Fruit fly (Drosophila melanogaster) whole organism, prepupa: ENCODE results near the gene CG33230.

Source experiments
- Blimp-1 ChIP-seq: fragments of 200-800 bp; sonication (Bioruptor generic); optimal IDR thresholded peaks from 3 replicates; lab custom pipeline; 2017; ENCODE audit warnings: missing biosample characterization, missing genetic modification characterization, mild to moderate bottlenecking, moderate library complexity, missing genetic modification reagents
- CG10631 ChIP-seq: fragments of 200-800 bp; sonication (Bioruptor generic); optimal IDR thresholded peaks from 2 replicates; lab custom pipeline; 2016; ENCODE audit warnings: missing biosample characterization, missing genetic modification characterization
- CG10669 ChIP-seq: fragments of 200-800 bp; sonication (Bioruptor generic); optimal IDR thresholded peaks from 3 replicates; lab custom pipeline; 2018; ENCODE audit warnings: missing biosample characterization, mild to moderate bottlenecking, missing genetic modification characterization, moderate library complexity
- CG11762 ChIP-seq: fragments of 200-800 bp; sonication (Bioruptor generic); optimal IDR thresholded peaks from 3 replicates; lab custom pipeline; 2016; ENCODE audit warnings: missing biosample characterization, missing genetic modification characterization; ENCODE audit not compliant: insufficient read depth
- CG15336 ChIP-seq: fragments of 200-800 bp; sonication (Bioruptor generic); IDR thresholded peaks from 2 replicates; pipeline ENCODE4 v1.3.6; 2022; ENCODE audit warnings: missing biosample characterization, missing genetic modification characterization
- CG16779 ChIP-seq: fragments of 200-800 bp; sonication (Bioruptor generic); optimal IDR thresholded peaks from 3 replicates; lab custom pipeline; 2017; ENCODE audit warnings: missing biosample characterization, mild to moderate bottlenecking, missing genetic modification characterization
- CG32006 ChIP-seq: fragments of 200-800 bp; sonication (Bioruptor generic); optimal IDR thresholded peaks from 3 replicates; lab custom pipeline; 2017; ENCODE audit warnings: missing biosample characterization, mild to moderate bottlenecking, missing genetic modification characterization
- CG34406 ChIP-seq: fragments of 200-800 bp; sonication (Bioruptor generic); optimal IDR thresholded peaks from 3 replicates; lab custom pipeline; 2016; ENCODE audit warnings: missing biosample characterization, missing genetic modification characterization
- CG3919 ChIP-seq: fragments of 200-800 bp; sonication (Bioruptor generic); optimal IDR thresholded peaks from 3 replicates; lab custom pipeline; 2016; ENCODE audit warnings: missing biosample characterization, missing genetic modification characterization
- CG4318 ChIP-seq: fragments of 200-800 bp; sonication (Bioruptor generic); optimal IDR thresholded peaks from 3 replicates; lab custom pipeline; 2017; ENCODE audit warnings: missing biosample characterization, mild to moderate bottlenecking, missing genetic modification characterization
- CG6163 ChIP-seq: fragments of 200-800 bp; sonication (Bioruptor generic); IDR thresholded peaks from 3 replicates; pipeline ENCODE4 v1.3.6; 2022; ENCODE audit warnings: missing biosample characterization, missing genetic modification characterization
- CG6792 ChIP-seq: fragments of 200-800 bp; sonication (Bioruptor generic); optimal IDR thresholded peaks from 3 replicates; lab custom pipeline; 2016; ENCODE audit warnings: missing biosample characterization, missing genetic modification characterization
- CG6808 ChIP-seq: fragments of 200-800 bp; sonication (Bioruptor generic); optimal IDR thresholded peaks from 3 replicates; lab custom pipeline; 2017; ENCODE audit warnings: missing biosample characterization, missing genetic modification characterization, mild to moderate bottlenecking, moderate library complexity, missing genetic modification reagents
- CG6854 ChIP-seq: fragments of 200-800 bp; sonication (Bioruptor generic); optimal IDR thresholded peaks from 2 replicates; lab custom pipeline; 2017; ENCODE audit warnings: missing biosample characterization, mild to moderate bottlenecking, missing genetic modification characterization
- CG8119 ChIP-seq: fragments of 200-800 bp; sonication (Bioruptor generic); IDR thresholded peaks from 3 replicates; pipeline ENCODE4 v1.3.6; 2022; ENCODE audit warnings: missing biosample characterization, missing genetic modification characterization
- CG8632 ChIP-seq: fragments of 200-800 bp; sonication (Bioruptor generic); optimal IDR thresholded peaks from 3 replicates; lab custom pipeline; 2016; ENCODE audit warnings: missing biosample characterization, missing genetic modification characterization
- CG9139 ChIP-seq: fragments of 200-800 bp; sonication (Bioruptor generic); optimal IDR thresholded peaks from 3 replicates; lab custom pipeline; 2017; ENCODE audit warnings: missing biosample characterization, mild to moderate bottlenecking, missing genetic modification characterization
- Eip75B ChIP-seq: fragments of 200-800 bp; sonication (Bioruptor generic); optimal IDR thresholded peaks from 3 replicates; lab custom pipeline; 2016; ENCODE audit warnings: missing biosample characterization, missing genetic modification characterization
- Eip78C ChIP-seq: fragments of 200-800 bp; sonication (Bioruptor generic); peaks from one replicate; lab custom pipeline; 2016; ENCODE audit warnings: missing biosample characterization, missing genetic modification characterization
- Eip93F ChIP-seq: fragments of 200-800 bp; sonication (Bioruptor generic); optimal IDR thresholded peaks from 2 replicates; lab custom pipeline; 2016; ENCODE audit warnings: missing biosample characterization, mild to moderate bottlenecking, missing genetic modification characterization
- Ets96B ChIP-seq: fragments of 200-800 bp; optimal IDR thresholded peaks from 2 replicates; lab custom pipeline; 2019; ENCODE audit warnings: missing biosample characterization, mild to moderate bottlenecking, missing genetic modification characterization, moderate library complexity
- Gug ChIP-seq: fragments of 200-800 bp; sonication (Bioruptor generic); IDR thresholded peaks from 2 replicates; pipeline ENCODE4 v1.3.6; 2022; ENCODE audit warnings: missing biosample characterization, missing genetic modification characterization
- Hr4 ChIP-seq: fragments of 200-800 bp; sonication (Bioruptor generic); optimal IDR thresholded peaks from 3 replicates; lab custom pipeline; 2016; ENCODE audit warnings: missing biosample characterization, missing genetic modification characterization
- Lpt ChIP-seq: fragments of 200-800 bp; sonication (Bioruptor generic); optimal IDR thresholded peaks from 3 replicates; lab custom pipeline; 2016; ENCODE audit warnings: missing biosample characterization, missing genetic modification characterization
- Met ChIP-seq: fragments of 200-800 bp; sonication (Bioruptor generic); optimal IDR thresholded peaks from 3 replicates; lab custom pipeline; 2016; ENCODE audit warnings: missing biosample characterization, missing genetic modification characterization
- Smox ChIP-seq: fragments of 200-800 bp; sonication (Bioruptor generic); optimal IDR thresholded peaks from 3 replicates; lab custom pipeline; 2016; ENCODE audit warnings: missing biosample characterization, missing genetic modification characterization
- Sox102F ChIP-seq: fragments of 200-800 bp; sonication (Bioruptor generic); optimal IDR thresholded peaks from 2 replicates; lab custom pipeline; 2016; ENCODE audit warnings: missing biosample characterization, mild to moderate bottlenecking, missing genetic modification characterization
- Sox14 ChIP-seq: fragments of 200-800 bp; sonication (Bioruptor generic); optimal IDR thresholded peaks from 3 replicates; lab custom pipeline; 2016; ENCODE audit warnings: missing biosample characterization, missing genetic modification characterization
- Sox15 ChIP-seq: fragments of 200-800 bp; sonication (Bioruptor generic); optimal IDR thresholded peaks from 3 replicates; lab custom pipeline; 2016; ENCODE audit warnings: missing biosample characterization, missing genetic modification characterization
- achi ChIP-seq: fragments of 200-800 bp; sonication (Bioruptor generic); optimal IDR thresholded peaks from 3 replicates; lab custom pipeline; 2016; ENCODE audit warnings: missing biosample characterization, missing genetic modification characterization
- acj6 ChIP-seq: fragments of 200-800 bp; sonication (Bioruptor generic); optimal IDR thresholded peaks from 3 replicates; lab custom pipeline; 2016; ENCODE audit warnings: missing biosample characterization, missing genetic modification characterization
- cyc ChIP-seq: fragments of 200-800 bp; sonication (Bioruptor generic); optimal IDR thresholded peaks from 3 replicates; lab custom pipeline; 2016; ENCODE audit warnings: missing biosample characterization, missing genetic modification characterization
- dac ChIP-seq: fragments of 200-800 bp; sonication (Bioruptor generic); optimal IDR thresholded peaks from 2 replicates; lab custom pipeline; 2017; ENCODE audit warnings: missing biosample characterization, mild to moderate bottlenecking, missing genetic modification characterization
- dsx ChIP-seq: fragments of 200-800 bp; optimal IDR thresholded peaks from 3 replicates; lab custom pipeline; 2019; ENCODE audit warnings: missing biosample characterization, mild to moderate bottlenecking, missing genetic modification characterization, moderate library complexity; ENCODE audit not compliant: poor library complexity, severe bottlenecking
- eg ChIP-seq: fragments of 200-800 bp; sonication (Bioruptor generic); IDR thresholded peaks from 3 replicates; pipeline ENCODE4 v1.3.6; 2022; ENCODE audit warnings: missing biosample characterization, missing genetic modification characterization
- fkh ChIP-seq: fragments of 200-800 bp; sonication (Bioruptor generic); optimal IDR thresholded peaks from 3 replicates; lab custom pipeline; 2017; ENCODE audit warnings: missing biosample characterization, mild to moderate bottlenecking, missing genetic modification characterization, moderate library complexity
- lz ChIP-seq: fragments of 200-800 bp; sonication (Bioruptor generic); optimal IDR thresholded peaks from 3 replicates; lab custom pipeline; 2016; ENCODE audit warnings: missing biosample characterization, missing genetic modification characterization
- net ChIP-seq: fragments of 200-800 bp; sonication (Bioruptor generic); optimal IDR thresholded peaks from 3 replicates; lab custom pipeline; 2016; ENCODE audit warnings: missing biosample characterization, missing genetic modification characterization
- pdm3 ChIP-seq: fragments of 200-800 bp; sonication (Bioruptor generic); optimal IDR thresholded peaks from 3 replicates; lab custom pipeline; 2016; ENCODE audit warnings: missing biosample characterization, missing genetic modification characterization
- spab ChIP-seq: fragments of 200-800 bp; sonication (Bioruptor generic); optimal IDR thresholded peaks from 2 replicates; lab custom pipeline; 2017; ENCODE audit warnings: missing biosample characterization, mild to moderate bottlenecking, missing genetic modification characterization, missing genetic modification reagents
- ss ChIP-seq, 2 experiments: fragments of 200-800 bp; sonication (Bioruptor generic); optimal IDR thresholded peaks; 2 replicates in 1 of 2; 3 replicates in 1 of 2; lab custom pipeline; 2017 to 2018; ENCODE audit warnings: mild to moderate bottlenecking in 2 of 2, missing biosample characterization in 2 of 2, missing genetic modification characterization in 2 of 2, moderate library complexity in 1 of 2
- svp ChIP-seq: fragments of 200-800 bp; sonication (Bioruptor generic); peaks from one replicate; lab custom pipeline; 2016; ENCODE audit warnings: missing biosample characterization, missing genetic modification characterization
- topi ChIP-seq: fragments of 200-800 bp; sonication (Bioruptor generic); optimal IDR thresholded peaks from 3 replicates; lab custom pipeline; 2016; ENCODE audit warnings: missing biosample characterization, missing genetic modification characterization

Gene CG33230

dm6 chr3L:1602064-1602832, 16.0 kb upstream of the CG33230 start, which contains the start of gene CG12104:
TSS of gene CG12104 (minus strand) at chr3L:1602674.
- TF ChIP-seq CG6163 (GFP tag; lab: Robert Waterston, UW) (0 out of 3 replicates have a peak, but pooled peaks have one; percentile 24), Sox102F (no peak), svp (GFP tag; lab: Kevin White, UChicago) (peak; percentile 99), fkh (GFP tag; lab: Kevin White, UChicago) (peak; percentile 77), Eip78C (peak; percentile 64), acj6 (no peak), eg (0 out of 3 replicates have a peak, but pooled peaks have one; percentile 30), ss (GFP tag; optimal IDR thresholded peaks at IDR 0.05; lab: Kevin White, UChicago) (peak in 1 of 2 experiments; percentile 2)

dm6 chr3L:1602833-1603128, 15.4 kb upstream of the CG33230 start, which contains the start of the genes CG18170 and CG33791:
TSS of gene CG18170 (plus strand) at chr3L:1602954.
TSS of gene CG33791 (plus strand) at chr3L:1602954.
- TF ChIP-seq net (no peak), Eip75B (no peak), Sox102F (no peak), Met (no peak), topi (GFP tag; lab: Kevin White, UChicago) (no peak), lz (no peak), dsx (GFP tag; lab: Kevin White, UChicago) (no peak), CG6808 (GFP tag; lab: Kevin White, UChicago) (no peak), Blimp-1 (GFP tag; lab: Kevin White, UChicago) (no peak), Sox15 (GFP tag; lab: Kevin White, UChicago) (no peak), CG4318 (no peak)

dm6 chr3L:1609611-1610010, 8.6 kb upstream of the CG33230 start:
- TF ChIP-seq spab (GFP tag; lab: Kevin White, UChicago), result no peak
- TF ChIP-seq cyc (GFP tag; lab: Kevin White, UChicago), result no peak
- peak; percentile 19 for TF ChIP-seq CG10631 (GFP tag; lab: Kevin White, UChicago)
- peak; percentile 11 for TF ChIP-seq acj6
- TF ChIP-seq Eip75B, result no peak
- no peak for TF ChIP-seq CG6854
- TF ChIP-seq dsx (GFP tag; lab: Kevin White, UChicago), result peak; percentile 38
- TF ChIP-seq topi (GFP tag; lab: Kevin White, UChicago), result no peak
- peak; percentile 38 for TF ChIP-seq CG32006 (GFP tag; lab: Kevin White, UChicago)
- TF ChIP-seq dac (GFP tag; lab: Kevin White, UChicago), result no peak
- TF ChIP-seq CG8632, result no peak
- no peak for TF ChIP-seq CG9139 (GFP tag; lab: Kevin White, UChicago)
- TF ChIP-seq Smox (GFP tag; lab: Kevin White, UChicago), result no peak
- peak; percentile 42 for TF ChIP-seq Hr4 (GFP tag; lab: Kevin White, UChicago)
- TF ChIP-seq CG4318, result no peak
- no peak for TF ChIP-seq CG6792 (GFP tag; lab: Kevin White, UChicago)
- no peak for TF ChIP-seq Ets96B (tag; lab: Kevin White, UChicago)
- peak; percentile 23 for TF ChIP-seq Lpt
- TF ChIP-seq eg, result peak; percentile 43; the same call in 2 of the 3 replicates
- TF ChIP-seq pdm3 (GFP tag; lab: Kevin White, UChicago), result no peak
- TF ChIP-seq CG11762 (GFP tag; lab: Kevin White, UChicago), result no peak
- TF ChIP-seq CG3919 (GFP tag; lab: Kevin White, UChicago), result peak; percentile 6
- peak; percentile 46; the same call in 1 of the 2 replicates for TF ChIP-seq CG15336 (GFP tag; lab: Robert Waterston, UW)
- TF ChIP-seq Gug (GFP tag; lab: Robert Waterston, UW), result peak; percentile 19; the same call in 1 of the 2 replicates
- no peak for TF ChIP-seq Eip93F (GFP tag; lab: Kevin White, UChicago)
- TF ChIP-seq achi (GFP tag; lab: Kevin White, UChicago), result peak; percentile 20
- no peak for TF ChIP-seq CG10669 (GFP tag; lab: Kevin White, UChicago)
- TF ChIP-seq CG16779 (tag; lab: Kevin White, UChicago), result no peak
- peak; percentile 28; the same call in 1 of the 3 replicates for TF ChIP-seq CG8119
- TF ChIP-seq svp (GFP tag; lab: Kevin White, UChicago), result peak; percentile 52
- TF ChIP-seq Sox14 (GFP tag; lab: Kevin White, UChicago), result peak; percentile 9
- TF ChIP-seq Eip78C, result peak; percentile 77
- TF ChIP-seq net, result peak; percentile 21
- TF ChIP-seq CG34406 (GFP tag; lab: Kevin White, UChicago), result no peak
- TF ChIP-seq Blimp-1 (GFP tag; lab: Kevin White, UChicago), result no peak
- no peak for TF ChIP-seq lz
- no peak for TF ChIP-seq CG6808 (GFP tag; lab: Kevin White, UChicago)
- TF ChIP-seq, all 60 proteins: peak for 16
